Worm (Caenorhabditis elegans): ENCODE measurements around the gene ZK686.6.
A peak's percentile ranks its signal among the peaks of the same experiment; 100 is the strongest.

Gene ZK686.6

DNA sequence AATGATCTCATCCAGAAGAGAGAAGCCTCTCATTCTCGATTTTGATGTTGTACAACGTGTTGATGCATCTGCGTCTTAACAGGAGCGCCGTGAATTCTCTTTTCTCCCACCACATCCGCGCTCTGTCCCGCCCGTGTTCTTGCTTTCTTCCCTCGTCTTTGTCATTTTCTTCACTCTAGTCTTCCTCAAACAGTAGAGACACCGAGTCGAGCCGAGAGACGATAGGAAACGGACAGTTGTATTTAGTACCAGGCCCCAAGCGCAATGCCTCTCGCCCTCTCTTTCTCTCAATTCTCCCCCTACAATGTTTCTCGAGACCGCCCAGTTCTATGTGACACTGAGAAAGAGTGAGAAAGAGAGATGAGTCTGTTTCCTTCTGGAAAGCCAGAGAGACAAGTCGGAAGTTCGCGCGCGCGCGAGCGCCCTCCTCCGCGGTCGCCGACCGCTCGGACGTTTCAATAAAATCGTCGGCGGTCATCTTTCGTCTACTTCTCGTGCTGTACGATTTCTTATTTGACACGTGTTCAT, 43.2 kb downstream of the ZK686.6 start, which contains the start of gene ZK112.4 (continued):
- no peak for TF ChIP-seq alr-1 (tag; optimal IDR thresholded peaks at IDR 0.05)
- TF ChIP-seq lin-13 (GFP tag; optimal IDR thresholded peaks at IDR 0.05): peak; percentile 67
- TF ChIP-seq sem-4 (tag; optimal IDR thresholded peaks at IDR 0.05): peak; percentile 72
- TF ChIP-seq mdl-1 (tag; optimal IDR thresholded peaks at IDR 0.05): peak; percentile 43 to 46
- no peak for TF ChIP-seq nhr-21 (tag; optimal IDR thresholded peaks at IDR 0.05)
- TF ChIP-seq ZK546.5 (tag; optimal IDR thresholded peaks at IDR 0.05): peak; percentile 11
- TF ChIP-seq ama-1 (optimal IDR thresholded peaks at IDR 0.05): peak; percentile 68
- no peak for TF ChIP-seq unc-62 (GFP tag; optimal IDR thresholded peaks at IDR 0.05)

DNA sequence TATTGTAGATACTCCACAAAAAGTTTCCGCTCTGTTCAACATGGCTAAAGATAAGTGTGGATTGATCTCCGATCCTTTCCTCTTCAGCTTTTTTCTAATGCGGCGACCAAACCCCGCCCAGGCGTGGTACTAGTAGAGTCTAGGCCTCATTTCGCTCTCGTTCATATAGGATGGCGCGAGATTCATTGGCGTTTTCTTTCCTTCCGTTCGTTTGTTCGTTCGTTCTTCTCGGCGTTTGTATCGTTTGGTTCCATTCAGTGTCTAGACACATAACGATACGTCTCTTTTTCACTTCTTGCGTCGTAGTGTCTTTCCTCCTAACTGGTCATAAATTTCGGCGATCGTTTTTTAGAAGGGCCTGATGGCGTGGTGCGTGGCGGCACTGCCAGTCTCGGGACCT, 43.7 kb downstream of the ZK686.6 start:
- TF ChIP-seq nhr-12 (tag; optimal IDR thresholded peaks at IDR 0.05) (no peak), R02D3.7 (tag; optimal IDR thresholded peaks at IDR 0.05) (no peak)

DNA sequence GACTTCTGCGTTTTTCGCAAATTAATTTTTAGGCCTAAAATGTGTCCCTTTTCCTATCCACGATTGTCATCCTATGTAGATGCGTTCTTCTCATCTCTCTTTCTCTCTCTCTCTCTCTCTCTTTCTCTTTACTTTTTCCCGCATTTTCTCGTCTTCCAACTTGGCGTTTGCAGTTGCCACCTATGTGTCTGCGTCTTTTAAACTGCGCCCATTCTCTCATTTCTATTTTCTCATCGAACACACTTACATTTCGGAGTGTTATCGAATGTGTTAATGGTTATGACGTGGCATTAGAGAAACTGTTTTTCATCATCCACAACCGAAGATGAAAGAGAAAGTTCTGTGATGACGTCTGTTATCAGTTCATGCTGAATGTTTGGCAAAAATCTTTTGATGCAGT, 44.3 kb downstream of the ZK686.6 start:
- TF ChIP-seq zag-1 (tag; optimal IDR thresholded peaks at IDR 0.05) (peak; percentile 44), Y55F3AM.14 (GFP tag; optimal IDR thresholded peaks at IDR 0.05) (peak; percentile 35), gmeb-1 (tag; optimal IDR thresholded peaks at IDR 0.05) (peak; percentile 49), lin-13 (GFP tag; optimal IDR thresholded peaks at IDR 0.05) (peak; percentile 47), ztf-4 (tag; optimal IDR thresholded peaks at IDR 0.05) (peak; percentile 22), nhr-10 (tag; optimal IDR thresholded peaks at IDR 0.05) (no peak), unc-55 (GFP tag; optimal IDR thresholded peaks at IDR 0.05) (peak; percentile 69), mdl-1 (tag; optimal IDR thresholded peaks at IDR 0.05) (peak; percentile 18 to 19), elt-1 (tag; optimal IDR thresholded peaks at IDR 0.05) (no peak), ztf-11 (tag; optimal IDR thresholded peaks at IDR 0.05) (no peak), ama-1 (optimal IDR thresholded peaks at IDR 0.05) (peak; percentile 50), aly-2 (tag; optimal IDR thresholded peaks at IDR 0.05) (no peak), lin-11 (tag; optimal IDR thresholded peaks at IDR 0.05) (no peak), ceh-82 (tag; optimal IDR thresholded peaks at IDR 0.05) (no peak), nhr-25 (tag; optimal IDR thresholded peaks at IDR 0.05) (peak; percentile 45), nhr-77 (tag; optimal IDR thresholded peaks at IDR 0.05) (no peak), nhr-129 (tag; optimal IDR thresholded peaks at IDR 0.05) (peak; percentile 74), dmd-4 (tag; optimal IDR thresholded peaks at IDR 0.05) (no peak), sma-3 (GFP tag; optimal IDR thresholded peaks at IDR 0.05) (peak; percentile 83), peb-1 (tag; optimal IDR thresholded peaks at IDR 0.05) (no peak), unc-39 (tag; optimal IDR thresholded peaks at IDR 0.05) (no peak), ceh-16 (tag; optimal IDR thresholded peaks at IDR 0.05) (no peak), F13H6.1 (tag; optimal IDR thresholded peaks at IDR 0.05) (peak; percentile 49), fos-1 (tag; optimal IDR thresholded peaks at IDR 0.05) (peak; percentile 94), ZK546.5 (tag; optimal IDR thresholded peaks at IDR 0.05) (no peak), nhr-6 (tag; optimal IDR thresholded peaks at IDR 0.05) (peak; percentile 3), egl-27 (tag; optimal IDR thresholded peaks at IDR 0.05) (no peak), mbf-1 (tag; optimal IDR thresholded peaks at IDR 0.05) (no peak), nhr-21 (tag; optimal IDR thresholded peaks at IDR 0.05) (peak; percentile 50), lin-39 (tag; optimal IDR thresholded peaks at IDR 0.05) (no peak), sma-9 (GFP tag; optimal IDR thresholded peaks at IDR 0.05) (peak; percentile 59), sma-9 (tag; optimal IDR thresholded peaks at IDR 0.05) (no peak), C34F6.9 (tag; optimal IDR thresholded peaks at IDR 0.05) (peak; percentile 66), sem-4 (tag; optimal IDR thresholded peaks at IDR 0.05) (peak; percentile 74), blmp-1 (tag; optimal IDR thresholded peaks at IDR 0.05; ENCODE audit: insufficient read depth) (peak; percentile 82), unc-62 (GFP tag; optimal IDR thresholded peaks at IDR 0.05) (no peak), mab-5 (tag; optimal IDR thresholded peaks at IDR 0.05) (no peak), lsy-2 (tag; optimal IDR thresholded peaks at IDR 0.05) (peak in 1 of 2 experiments; percentile 76), crh-2 (tag; optimal IDR thresholded peaks at IDR 0.05) (peak; percentile 99)
